Worm (Caenorhabditis elegans): ENCODE results near the gene Y69F12A.1.

Y69F12A.1 gene

ce11 chrIII:7460018-7460417, 3.3 kb downstream of the Y69F12A.1 start, which contains the start of gene mls-1:
Gene mls-1 (plus strand): TSS chrIII:7460341.
- TF ChIP-seq F49E8.2 (tag; optimal IDR thresholded peaks at IDR 0.05; ENCODE audit: insufficient read depth), result no peak
- TF ChIP-seq Y53F4B.3 (GFP tag; IDR thresholded peaks at IDR 0.05), result no peak
- no peak for TF ChIP-seq Y95B8A.8 (GFP tag; IDR thresholded peaks at IDR 0.05)
- TF ChIP-seq lin-54 (GFP tag; optimal IDR thresholded peaks at IDR 0.05), result no peak
- TF ChIP-seq F22D6.2 (tag; optimal IDR thresholded peaks at IDR 0.05), result no peak
- TF ChIP-seq D2030.7 (GFP tag; IDR thresholded peaks at IDR 0.05), result no peak
- TF ChIP-seq rpc-1 (optimal IDR thresholded peaks at IDR 0.05), result no peak
- no peak for TF ChIP-seq rpc-1 (tag; optimal IDR thresholded peaks at IDR 0.05)
- no peak for TF ChIP-seq aptf-2 (GFP tag; conservative IDR thresholded peaks at IDR 0.05)
- TF ChIP-seq F23B12.7 (tag; optimal IDR thresholded peaks at IDR 0.05; ENCODE audit: insufficient read depth), result no peak

- no peak for TF ChIP-seq egl-44 (GFP tag; IDR thresholded peaks at IDR 0.05)
- no peak for TF ChIP-seq let-607 (tag; optimal IDR thresholded peaks at IDR 0.05)
- no peak for TF ChIP-seq F57A8.1 (GFP tag; optimal IDR thresholded peaks at IDR 0.05)
- no peak for TF ChIP-seq lir-1 (GFP tag; conservative IDR thresholded peaks at IDR 0.05)
- TF ChIP-seq T07F8.4 (tag; optimal IDR thresholded peaks at IDR 0.05), result no peak
- TF ChIP-seq tlf-1 (GFP tag; optimal IDR thresholded peaks at IDR 0.05), result no peak
- no peak for TF ChIP-seq ztf-28 (GFP tag; IDR thresholded peaks at IDR 0.05)
- no peak for TF ChIP-seq attf-6 (GFP tag; IDR thresholded peaks at IDR 0.05)
- TF ChIP-seq cebp-2 (GFP tag; IDR thresholded peaks at IDR 0.05), result no peak
- no peak for TF ChIP-seq Y53F4B.3 (GFP tag; IDR thresholded peaks at IDR 0.05)
- TF ChIP-seq F52B5.7 (tag; optimal IDR thresholded peaks at IDR 0.05), result no peak
- TF ChIP-seq ceh-27 (GFP tag; optimal IDR thresholded peaks at IDR 0.05), result no peak
These were observed 5.6 kb downstream of the Y69F12A.1 start, which contains the start of gene fipr-20 for ce11 chrIII:7462295-7462694. Gene fipr-20 (minus strand): TSS chrIII:7462395.

- TF ChIP-seq ets-4 (GFP tag; optimal IDR thresholded peaks at IDR 0.05) (no peak), F33H1.4 (GFP tag; IDR thresholded peaks at IDR 0.05) (peak; percentile 78), efl-1 (GFP tag; optimal IDR thresholded peaks at IDR 0.05) (no peak), gei-17 (GFP tag; optimal IDR thresholded peaks at IDR 0.05) (no peak), C17E4.6 (GFP tag; IDR thresholded peaks at IDR 0.05) (no peak), egrh-3 (GFP tag; IDR thresholded peaks at IDR 0.05) (no peak), hlh-12 (tag; optimal IDR thresholded peaks at IDR 0.05) (no peak), ama-1 (optimal IDR thresholded peaks at IDR 0.05) (no peak), ama-1 (GFP tag; optimal IDR thresholded peaks at IDR 0.05) (no peak), lsl-1 (GFP tag; optimal IDR thresholded peaks at IDR 0.05) (peak; percentile 84), madf-10 (tag; optimal IDR thresholded peaks at IDR 0.05) (no peak), pbrm-1 (GFP tag; IDR thresholded peaks at IDR 0.05) (0 out of 2 replicates have a peak, but pooled peaks have one; percentile 8), madf-6 (GFP tag; IDR thresholded peaks at IDR 0.05) (peak; percentile 78), B0261.1 (tag; optimal IDR thresholded peaks at IDR 0.05) (no peak), K11D2.4 (GFP tag; IDR thresholded peaks at IDR 0.05) (no peak), lir-1 (GFP tag; conservative IDR thresholded peaks at IDR 0.05) (no peak), ZK185.1 (tag; optimal IDR thresholded peaks at IDR 0.05; ENCODE audit: poor library complexity, severe bottlenecking) (no peak), unc-62 (GFP tag; optimal IDR thresholded peaks at IDR 0.05) (no peak), K12H6.12 (tag; optimal IDR thresholded peaks at IDR 0.05) (no peak), zfh-2 (GFP tag; conservative IDR thresholded peaks at IDR 0.05) (no peak), rcor-1 (GFP tag; IDR thresholded peaks at IDR 0.05) (no peak), xnd-1 (tag; optimal IDR thresholded peaks at IDR 0.05) (peak; percentile 63), lag-1 (GFP tag; IDR thresholded peaks at IDR 0.05) (no peak), ztf-3 (GFP tag; optimal IDR thresholded peaks at IDR 0.05) (no peak), mcd-1 (GFP tag; IDR thresholded peaks at IDR 0.05) (peak; percentile 77), C06A6.2 (GFP tag; conservative IDR thresholded peaks at IDR 0.05) (no peak), egl-44 (GFP tag; IDR thresholded peaks at IDR 0.05) (no peak), ztf-25 (GFP tag; IDR thresholded peaks at IDR 0.05) (no peak), rpc-1 (optimal IDR thresholded peaks at IDR 0.05) (no peak), rpc-1 (tag; optimal IDR thresholded peaks at IDR 0.05) (no peak)
These were observed 6.8 kb downstream of the Y69F12A.1 start, which contains the start of gene H14A12.3 for ce11 chrIII:7463438-7464008. Gene H14A12.3 (plus strand): TSS chrIII:7463797.

All from whole organism, young adult.